Worm (Caenorhabditis elegans) whole organism, L3 larva: ENCODE results near the gene snpc-1.3.

Source experiments
- ZK546.5 ChIP-seq: sonication (generic microtip); optimal IDR thresholded peaks from 2 replicates; lab custom pipeline; 2017; ENCODE audit warnings: missing biosample characterization, missing genetic modification characterization
- ama-1 ChIP-seq: fragments of 150-350 bp; optimal IDR thresholded peaks from 2 replicates; lab custom pipeline; 2018
- ceh-28 ChIP-seq: fragments of 150-350 bp; optimal IDR thresholded peaks from 2 replicates; lab custom pipeline; 2014; ENCODE audit warnings: missing biosample characterization, missing genetic modification reagents, missing genetic modification characterization
- ceh-82 ChIP-seq: fragments of 150-350 bp; optimal IDR thresholded peaks from 2 replicates; lab custom pipeline; 2014; ENCODE audit warnings: missing biosample characterization, missing genetic modification characterization
- egl-27 ChIP-seq: sonication (generic microtip); optimal IDR thresholded peaks from 4 replicates; lab custom pipeline; 2017; ENCODE audit warnings: missing biosample characterization, missing genetic modification reagents, missing genetic modification characterization
- egl-5 ChIP-seq: fragments of 150-350 bp; optimal IDR thresholded peaks from 2 replicates; lab custom pipeline; 2017; ENCODE audit warnings: missing biosample characterization, missing genetic modification reagents, missing genetic modification characterization, inconsistent platforms
- elt-1 ChIP-seq: fragments of 150-350 bp; optimal IDR thresholded peaks from 2 replicates; lab custom pipeline; 2014; ENCODE audit warnings: missing biosample characterization, missing genetic modification characterization
- elt-2 ChIP-seq: sonication (generic microtip); optimal IDR thresholded peaks from 2 replicates; lab custom pipeline; 2016; ENCODE audit warnings: missing genetic modification reagents, mild to moderate bottlenecking, missing genetic modification characterization, missing compliant biosample characterization
- elt-3 ChIP-seq, 3 experiments: fragments of 150-350 bp in 1 of 3; sonication (generic microtip) in 2 of 3; optimal IDR thresholded peaks; 2 replicates in 2 of 3; 4 replicates in 1 of 3; lab custom pipeline; 2014 to 2017; ENCODE audit warnings: missing biosample characterization in 3 of 3, missing genetic modification characterization in 3 of 3
- eor-1 ChIP-seq, 2 experiments: fragments of 150-350 bp; optimal IDR thresholded peaks; 2 replicates each; lab custom pipeline; 2014 to 2018; ENCODE audit warnings: missing biosample characterization in 2 of 2, missing genetic modification characterization in 2 of 2
- fkh-10 ChIP-seq: sonication (generic microtip); optimal IDR thresholded peaks from 2 replicates; lab custom pipeline; 2017; ENCODE audit warnings: missing biosample characterization, missing genetic modification reagents, missing genetic modification characterization
- fkh-2 ChIP-seq: fragments of 150-350 bp; optimal IDR thresholded peaks from 2 replicates; lab custom pipeline; 2014; ENCODE audit warnings: missing biosample characterization, missing genetic modification reagents, missing genetic modification characterization
- hmg-11 ChIP-seq: sonication (generic microtip); optimal IDR thresholded peaks from 2 replicates; lab custom pipeline; 2016; ENCODE audit warnings: missing genetic modification characterization, missing compliant biosample characterization
- jun-1 ChIP-seq: fragments of 150-350 bp; optimal IDR thresholded peaks from 2 replicates; lab custom pipeline; 2014; ENCODE audit warnings: missing biosample characterization, missing genetic modification reagents, missing genetic modification characterization
- lin-15B ChIP-seq: fragments of 150-350 bp; optimal IDR thresholded peaks from 2 replicates; lab custom pipeline; 2014; ENCODE audit warnings: missing biosample characterization, missing genetic modification characterization
- lin-39 ChIP-seq: fragments of 150-350 bp; optimal IDR thresholded peaks from 2 replicates; lab custom pipeline; 2018; ENCODE audit warnings: missing biosample characterization, missing genetic modification reagents, missing genetic modification characterization
- lsy-12 ChIP-seq: sonication (generic microtip); optimal IDR thresholded peaks from 2 replicates; lab custom pipeline; 2016; ENCODE audit warnings: mild to moderate bottlenecking, missing genetic modification characterization, missing compliant biosample characterization
- mdl-1 ChIP-seq: fragments of 150-350 bp; optimal IDR thresholded peaks from 2 replicates; lab custom pipeline; 2014; ENCODE audit warnings: missing biosample characterization, missing genetic modification characterization
- mml-1 ChIP-seq: fragments of 150-350 bp; sonication (generic microtip); optimal IDR thresholded peaks from 3 replicates; lab custom pipeline; 2014; ENCODE audit warnings: missing biosample characterization, missing genetic modification characterization
- nhr-11 ChIP-seq: fragments of 150-350 bp; optimal IDR thresholded peaks from 2 replicates; lab custom pipeline; 2014; ENCODE audit warnings: missing biosample characterization, missing genetic modification characterization
- nhr-12 ChIP-seq: fragments of 150-350 bp; optimal IDR thresholded peaks from 2 replicates; lab custom pipeline; 2014; ENCODE audit warnings: missing biosample characterization, missing genetic modification characterization
- nhr-237 ChIP-seq: fragments of 150-350 bp; optimal IDR thresholded peaks from 2 replicates; lab custom pipeline; 2014; ENCODE audit warnings: missing biosample characterization, missing genetic modification characterization
- nhr-25 ChIP-seq: sonication (generic microtip); optimal IDR thresholded peaks from 2 replicates; lab custom pipeline; 2017; ENCODE audit warnings: missing biosample characterization, missing genetic modification characterization
- nhr-43 ChIP-seq: sonication (generic microtip); optimal IDR thresholded peaks from 2 replicates; lab custom pipeline; 2016; ENCODE audit warnings: mild to moderate bottlenecking, missing genetic modification characterization, missing compliant biosample characterization; ENCODE audit not compliant: poor library complexity, severe bottlenecking
- nhr-67 ChIP-seq: fragments of 150-350 bp; optimal IDR thresholded peaks from 2 replicates; lab custom pipeline; 2014; ENCODE audit warnings: missing biosample characterization, missing genetic modification characterization
- pqm-1 ChIP-seq: fragments of 150-350 bp; optimal IDR thresholded peaks from 2 replicates; lab custom pipeline; 2017; ENCODE audit warnings: missing biosample characterization, missing genetic modification characterization, inconsistent platforms
- sea-2 ChIP-seq: fragments of 150-350 bp; sonication (generic microtip); optimal IDR thresholded peaks from 4 replicates; lab custom pipeline; 2014; ENCODE audit warnings: missing biosample characterization, missing genetic modification reagents, missing genetic modification characterization
- skn-1 ChIP-seq: fragments of 150-350 bp; optimal IDR thresholded peaks from 2 replicates; lab custom pipeline; 2014; ENCODE audit warnings: missing biosample characterization, missing genetic modification characterization
- snpc-4 ChIP-seq: fragments of 150-350 bp; optimal IDR thresholded peaks from 2 replicates; lab custom pipeline; 2014; ENCODE audit warnings: missing biosample characterization, missing genetic modification characterization
- tbx-2 ChIP-seq: sonication (generic microtip); optimal IDR thresholded peaks from 2 replicates; lab custom pipeline; 2016; ENCODE audit warnings: mild to moderate bottlenecking, missing genetic modification characterization, missing compliant biosample characterization
- unc-39 ChIP-seq: sonication (generic microtip); optimal IDR thresholded peaks from 4 replicates; lab custom pipeline; 2017; ENCODE audit warnings: missing biosample characterization, missing genetic modification characterization
- zag-1 ChIP-seq: fragments of 150-350 bp; optimal IDR thresholded peaks from 2 replicates; lab custom pipeline; 2014; ENCODE audit warnings: missing biosample characterization, missing genetic modification characterization
- ztf-11 ChIP-seq: fragments of 150-350 bp; optimal IDR thresholded peaks from 2 replicates; lab custom pipeline; 2014; ENCODE audit warnings: missing biosample characterization, missing genetic modification characterization

snpc-1.3 gene

ce11 chrV:5439068-5439467 lies at the start of gene snpc-1.3:
snpc-1.3 (minus strand) TSS chrV:5439168.
- no peak for TF ChIP-seq nhr-12 (tag; lab: Kevin White, UChicago)
- TF ChIP-seq jun-1 (tag; lab: Kevin White, UChicago): no peak
- no peak for TF ChIP-seq mml-1
- no peak for TF ChIP-seq ceh-28

ce11 chrV:5488766-5489165 lies 49.8 kb upstream of the snpc-1.3 start, which contains the start of gene grl-18:
grl-18 (minus strand) TSS chrV:5488866.
- TF ChIP-seq lsy-12 (tag; lab: Kevin White, UChicago) (no peak), ztf-11 (tag; lab: Kevin White, UChicago) (no peak)

- TF ChIP-seq zag-1 (tag; lab: Kevin White, UChicago): no peak
- no peak for TF ChIP-seq nhr-12 (tag; lab: Kevin White, UChicago)
- TF ChIP-seq nhr-67 (tag; lab: Kevin White, UChicago): no peak
- TF ChIP-seq elt-1 (tag; lab: Kevin White, UChicago): no peak
- TF ChIP-seq fkh-2 (tag; lab: Kevin White, UChicago): no peak
- TF ChIP-seq mdl-1 (tag; lab: Kevin White, UChicago): no peak
- TF ChIP-seq pqm-1 (tag; lab: Kevin White, UChicago): no peak
- no peak for TF ChIP-seq tbx-2 (tag; lab: Kevin White, UChicago)
- no peak for TF ChIP-seq skn-1 (tag; lab: Kevin White, UChicago)
- no peak for TF ChIP-seq lsy-12 (tag; lab: Kevin White, UChicago)
- no peak for TF ChIP-seq lin-15B
- TF ChIP-seq nhr-43 (tag; lab: Kevin White, UChicago): no peak
- no peak for TF ChIP-seq unc-39
- TF ChIP-seq egl-5 (tag; lab: Kevin White, UChicago): no peak
- no peak for TF ChIP-seq snpc-4 (tag; lab: Kevin White, UChicago)
- no peak for TF ChIP-seq nhr-237 (tag; lab: Kevin White, UChicago)
Observed at ce11 chrV:5487180-5487579, 48.2 kb upstream of the snpc-1.3 start.

ce11 chrV:5484866-5485265 lies 45.9 kb upstream of the snpc-1.3 start, which contains the start of gene srg-65:
srg-65 (minus strand) TSS chrV:5484966.
- TF ChIP-seq jun-1 (tag; lab: Kevin White, UChicago): no peak

- no peak for TF ChIP-seq sea-2 (GFP tag; lab: Kevin White, UChicago)
- TF ChIP-seq nhr-11 (tag; lab: Kevin White, UChicago): no peak
- TF ChIP-seq zag-1 (tag; lab: Kevin White, UChicago): no peak
- no peak for TF ChIP-seq eor-1 (tag; optimal IDR thresholded peaks at IDR 0.05; lab: Kevin White, UChicago)
- no peak for TF ChIP-seq elt-3 (tag; optimal IDR thresholded peaks at IDR 0.05; lab: Kevin White, UChicago)
- TF ChIP-seq tbx-2 (tag; lab: Kevin White, UChicago): no peak
- no peak for TF ChIP-seq ceh-82 (tag; lab: Kevin White, UChicago)
- TF ChIP-seq fkh-10 (GFP tag; lab: Kevin White, UChicago): no peak
- TF ChIP-seq elt-2 (tag; lab: Kevin White, UChicago): no peak
- no peak for TF ChIP-seq nhr-43 (tag; lab: Kevin White, UChicago)
- TF ChIP-seq egl-5 (tag; lab: Kevin White, UChicago): no peak
- TF ChIP-seq hmg-11 (tag; lab: Kevin White, UChicago): no peak
- TF ChIP-seq fkh-2 (tag; lab: Kevin White, UChicago): no peak
- no peak for TF ChIP-seq nhr-25 (tag; lab: Kevin White, UChicago)
- no peak for TF ChIP-seq lin-39 (tag; lab: Kevin White, UChicago)
- TF ChIP-seq pqm-1 (tag; lab: Kevin White, UChicago): no peak
- TF ChIP-seq ztf-11 (tag; lab: Kevin White, UChicago): no peak
Observed at ce11 chrV:5482315-5482714, 43.3 kb upstream of the snpc-1.3 start, which contains the start of gene srg-66. srg-66 (minus strand) TSS chrV:5482415.

- TF ChIP-seq elt-1 (tag; lab: Kevin White, UChicago) (no peak), pqm-1 (tag; lab: Kevin White, UChicago) (no peak), ama-1 (lab: Kevin White, UChicago) (no peak), ceh-82 (tag; lab: Kevin White, UChicago) (no peak), zag-1 (tag; lab: Kevin White, UChicago) (no peak), egl-27 (no peak), eor-1 (tag; optimal IDR thresholded peaks at IDR 0.05; lab: Kevin White, UChicago) (no peak), ZK546.5 (tag; lab: Kevin White, UChicago) (no peak), mdl-1 (tag; lab: Kevin White, UChicago) (no peak), unc-39 (no peak), nhr-11 (tag; lab: Kevin White, UChicago) (no peak), nhr-12 (tag; lab: Kevin White, UChicago) (no peak)
Observed at ce11 chrV:5477719-5478118, 38.8 kb upstream of the snpc-1.3 start.
